Worm (Caenorhabditis elegans) whole organism, young adult: ENCODE results near the gene ZK105.11.

Experiments used
- F52B5.7 ChIP-seq: sonication (generic microtip); optimal IDR thresholded peaks from 2 replicates; lab custom pipeline; 2016; ENCODE audit warnings: mild to moderate bottlenecking, missing genetic modification characterization, missing compliant biosample characterization
- T07F8.4 ChIP-seq: sonication (generic microtip); optimal IDR thresholded peaks from 2 replicates; lab custom pipeline; 2016; ENCODE audit warnings: mild to moderate bottlenecking, missing genetic modification characterization, moderate library complexity, missing compliant biosample characterization
- ceh-40 ChIP-seq: fragments of 200-800 bp; sonication (Bioruptor generic); IDR thresholded peaks from 2 replicates; pipeline ENCODE4 v1.3.6; 2022; ENCODE audit warnings: missing genetic modification characterization, missing compliant biosample characterization
- ceh-79 ChIP-seq: sonication (generic microtip); optimal IDR thresholded peaks from 2 replicates; lab custom pipeline; 2017; ENCODE audit warnings: mild to moderate bottlenecking, missing genetic modification characterization, missing compliant biosample characterization
- sdz-38 ChIP-seq: sonication (generic microtip); optimal IDR thresholded peaks from 2 replicates; lab custom pipeline; 2016; ENCODE audit warnings: missing genotype, missing genetic modification characterization, missing compliant biosample characterization
- snpc-4 ChIP-seq, 5 experiments: fragments of 150-350 bp in 1 of 5; sonication (generic microtip) in 4 of 5; optimal IDR thresholded peaks; 2 replicates each; lab custom pipeline; 2014 to 2018; ENCODE audit warnings: missing genetic modification characterization in 5 of 5, missing biosample characterization in 3 of 5, antibody characterized with exemption in 2 of 5, mild to moderate bottlenecking in 2 of 5, missing compliant biosample characterization in 2 of 5, missing genotype in 2 of 5, moderate library complexity in 2 of 5, missing genetic modification reagents in 1 of 5
- ztf-6 ChIP-seq: fragments of 200-800 bp; sonication (Bioruptor generic); IDR thresholded peaks from 2 replicates; pipeline ENCODE4 v1.3.6; 2022; ENCODE audit warnings: missing genetic modification reagents, missing genetic modification characterization, missing compliant biosample characterization

- TF ChIP-seq F52B5.7 (tag; lab: Kevin White, UChicago) = no peak
- TF ChIP-seq snpc-4 (GFP tag; optimal IDR thresholded peaks at IDR 0.05; lab: Kevin White, UChicago) = no peak
- no peak for TF ChIP-seq snpc-4 (tag; optimal IDR thresholded peaks at IDR 0.05; lab: Kevin White, UChicago)
- TF ChIP-seq sdz-38 (tag; lab: Kevin White, UChicago) = no peak
- no peak for TF ChIP-seq T07F8.4 (tag; lab: Kevin White, UChicago)
- no peak for TF ChIP-seq ceh-40 (GFP tag; lab: Robert Waterston, UW)
- TF ChIP-seq ceh-79 = no peak
- no peak for TF ChIP-seq ztf-6
Measured at ce11 chrV:7755991-7756390, 47.6 kb upstream of the ZK105.11 start.
